Fruit fly (Drosophila melanogaster) whole organism, pupa: ENCODE data around the gene Tm1.
A peak's percentile ranks its signal among the peaks of the same experiment; 100 is the strongest.

Source experiments
- CG13204 ChIP-seq: fragments of 200-800 bp; sonication (Bioruptor generic); optimal IDR thresholded peaks from 2 replicates; lab custom pipeline; 2018; ENCODE audit warnings: missing biosample characterization, mild to moderate bottlenecking, missing genetic modification characterization, moderate library complexity
- CG32121 ChIP-seq: fragments of 200-800 bp; sonication (Bioruptor generic); IDR thresholded peaks from 2 replicates; pipeline ENCODE4 v1.3.6; 2022; ENCODE audit warnings: missing biosample characterization, missing genetic modification characterization
- CG9948 ChIP-seq: fragments of 200-800 bp; sonication (Bioruptor generic); optimal IDR thresholded peaks from 2 replicates; lab custom pipeline; 2018; ENCODE audit warnings: missing biosample characterization, mild to moderate bottlenecking, missing genetic modification characterization, moderate library complexity
- D1 ChIP-seq: fragments of 200-800 bp; sonication (Bioruptor generic); optimal IDR thresholded peaks from 2 replicates; lab custom pipeline; 2018; ENCODE audit warnings: missing biosample characterization, mild to moderate bottlenecking, missing genetic modification characterization, moderate library complexity
- rn ChIP-seq: fragments of 200-800 bp; sonication (Bioruptor generic); IDR thresholded peaks from 2 replicates; pipeline ENCODE4 v1.3.6; 2022; ENCODE audit warnings: missing biosample characterization, missing genetic modification characterization

dm6 chr3R:15350993-15351426 is 73.0 kb downstream of the Tm1 start, which contains the start of the genes Trs33 and Tmtc4:
- TF ChIP-seq CG32121 (0 out of 2 replicates have a peak, but pooled peaks have one; percentile 13), rn (GFP tag; lab: Robert Waterston, UW) (no peak), CG9948 (peak; percentile 6), CG13204 (GFP tag; lab: Kevin White, UChicago) (no peak), D1 (tag; lab: Kevin White, UChicago) (no peak)
